Worm (Caenorhabditis elegans) whole organism, midembryonic: ENCODE results near the gene F22E5.11.

Experiments
- T22C8.4 ChIP-seq: fragments of 200-800 bp; sonication (Bioruptor generic); IDR thresholded peaks from 2 replicates; pipeline ENCODE4 v1.3.6; 2022; ENCODE audit warnings: missing genetic modification characterization, missing compliant biosample characterization
- cog-1 ChIP-seq: sonication (generic microtip); optimal IDR thresholded peaks from 2 replicates; lab custom pipeline; 2016; ENCODE audit warnings: missing genetic modification characterization, missing compliant biosample characterization
- flt-1 ChIP-seq: fragments of 200-800 bp; sonication (Bioruptor generic); IDR thresholded peaks from 2 replicates; pipeline ENCODE4 v1.3.6; 2022; ENCODE audit warnings: missing genetic modification characterization, missing compliant biosample characterization
- klf-2 ChIP-seq: fragments of 200-800 bp; sonication (Bioruptor generic); conservative IDR thresholded peaks from 2 replicates; pipeline ENCODE4 v1.3.6; 2022; ENCODE audit warnings: missing genetic modification reagents, missing genetic modification characterization, missing compliant biosample characterization
- med-1 ChIP-seq: sonication (generic microtip); optimal IDR thresholded peaks from 2 replicates; lab custom pipeline; 2017; ENCODE audit warnings: missing genetic modification characterization, mild to moderate bottlenecking, missing compliant biosample characterization, antibody characterized with exemption, missing genetic modification reagents; ENCODE audit not compliant: insufficient read depth
- ref-1 ChIP-seq: fragments of 200-800 bp; sonication (Bioruptor generic); conservative IDR thresholded peaks from 2 replicates; pipeline ENCODE4 v1.3.6; 2022; ENCODE audit warnings: missing genetic modification reagents, missing genetic modification characterization, missing compliant biosample characterization
- tab-1 ChIP-seq: fragments of 200-800 bp; sonication (Bioruptor generic); IDR thresholded peaks from 2 replicates; pipeline ENCODE4 v1.3.6; 2022; ENCODE audit warnings: missing genetic modification characterization, missing compliant biosample characterization
- ztf-23 ChIP-seq: fragments of 200-800 bp; sonication (Bioruptor generic); IDR thresholded peaks from 2 replicates; pipeline ENCODE4 v1.3.6; 2022; ENCODE audit warnings: missing genetic modification reagents, missing genetic modification characterization, missing compliant biosample characterization

- TF ChIP-seq flt-1 (GFP tag; lab: Robert Waterston, UW) (no peak), cog-1 (tag; lab: Kevin White, UChicago) (no peak), ref-1 (GFP tag; lab: Robert Waterston, UW) (no peak), med-1 (GFP tag; lab: Kevin White, UChicago) (no peak), tab-1 (GFP tag; lab: Robert Waterston, UW) (no peak), klf-2 (GFP tag; lab: Robert Waterston, UW) (no peak), ztf-23 (no peak), T22C8.4 (GFP tag; lab: Robert Waterston, UW) (no peak)
Measured at ce11 chrII:2629270-2629669, 15.1 kb downstream of the F22E5.11 start, which contains the start of gene sri-37.
